Fruit fly (Drosophila melanogaster) whole organism, embryonic: ENCODE measurements around the gene Trm7-32.

ENCODE experiments used
- Asciz ChIP-seq: fragments of 200-800 bp; sonication (Bioruptor generic); optimal IDR thresholded peaks from 2 replicates; lab custom pipeline; 2017; ENCODE audit warnings: missing biosample characterization, mild to moderate bottlenecking, missing genetic modification characterization, missing genetic modification reagents
- CG10321 ChIP-seq: fragments of 200-800 bp; sonication (Bioruptor generic); IDR thresholded peaks from 2 replicates; pipeline ENCODE4 v1.3.6; 2022; ENCODE audit warnings: missing biosample characterization, missing genetic modification characterization
- CG11398 ChIP-seq: fragments of 200-800 bp; sonication (Bioruptor generic); optimal IDR thresholded peaks from 2 replicates; lab custom pipeline; 2016; ENCODE audit warnings: missing biosample characterization, missing genetic modification characterization
- CG11695 ChIP-seq: fragments of 200-800 bp; sonication (Bioruptor generic); IDR thresholded peaks from 3 replicates; pipeline ENCODE4 v1.3.6; 2022; ENCODE audit warnings: missing biosample characterization, missing genetic modification characterization
- CG12744 ChIP-seq: fragments of 200-800 bp; sonication (Bioruptor generic); optimal IDR thresholded peaks from 2 replicates; lab custom pipeline; 2016; ENCODE audit warnings: missing biosample characterization, missing genetic modification characterization
- CG13624 ChIP-seq: fragments of 200-800 bp; sonication (Bioruptor generic); optimal IDR thresholded peaks from 2 replicates; lab custom pipeline; 2016; ENCODE audit warnings: missing biosample characterization, missing genetic modification characterization
- CG14050 ChIP-seq: fragments of 200-800 bp; sonication (Bioruptor generic); IDR thresholded peaks from 3 replicates; pipeline ENCODE4 v1.3.6; 2022; ENCODE audit warnings: missing biosample characterization, missing genetic modification characterization
- CG15011 ChIP-seq: fragments of 200-800 bp; sonication (Bioruptor generic); optimal IDR thresholded peaks from 3 replicates; lab custom pipeline; 2018; ENCODE audit warnings: missing biosample characterization, mild to moderate bottlenecking, missing genetic modification characterization
- CG15269 ChIP-seq: fragments of 200-800 bp; sonication (Bioruptor generic); optimal IDR thresholded peaks from 2 replicates; lab custom pipeline; 2018; ENCODE audit warnings: missing biosample characterization, mild to moderate bottlenecking, missing genetic modification characterization, moderate library complexity
- CG17385 ChIP-seq: fragments of 200-800 bp; sonication (Bioruptor generic); optimal IDR thresholded peaks from 3 replicates; lab custom pipeline; 2018; ENCODE audit warnings: missing biosample characterization, mild to moderate bottlenecking, missing genetic modification characterization
- CG1832 ChIP-seq: fragments of 200-800 bp; sonication (Bioruptor generic); optimal IDR thresholded peaks from 2 replicates; lab custom pipeline; 2017; ENCODE audit warnings: missing biosample characterization, mild to moderate bottlenecking, missing genetic modification characterization, inconsistent platforms
- CG2129 ChIP-seq: fragments of 200-800 bp; sonication (Bioruptor generic); IDR thresholded peaks from 2 replicates; pipeline ENCODE4 v1.3.6; 2022; ENCODE audit warnings: missing biosample characterization, missing genetic modification characterization; ENCODE audit not compliant: partially characterized antibody
- CG2712 ChIP-seq: fragments of 200-800 bp; optimal IDR thresholded peaks from 3 replicates; lab custom pipeline; 2019; ENCODE audit warnings: missing biosample characterization, mild to moderate bottlenecking, missing genetic modification characterization, moderate library complexity
- CG30403 ChIP-seq: fragments of 200-800 bp; sonication (Bioruptor generic); optimal IDR thresholded peaks from 3 replicates; lab custom pipeline; 2016; ENCODE audit warnings: missing biosample characterization, missing genetic modification characterization
- CG3838 ChIP-seq: fragments of 200-800 bp; sonication (Bioruptor generic); optimal IDR thresholded peaks from 3 replicates; lab custom pipeline; 2016; ENCODE audit warnings: missing biosample characterization, missing genetic modification characterization
- CG4424 ChIP-seq: fragments of 200-800 bp; sonication (Bioruptor generic); optimal IDR thresholded peaks from 3 replicates; lab custom pipeline; 2016; ENCODE audit warnings: missing biosample characterization, missing genetic modification characterization
- CG6272 ChIP-seq: fragments of 200-800 bp; sonication (Bioruptor generic); IDR thresholded peaks from 2 replicates; pipeline ENCODE4 v1.3.6; 2022; ENCODE audit warnings: missing biosample characterization, missing genetic modification characterization
- CG6683 ChIP-seq: fragments of 200-800 bp; sonication (Bioruptor generic); optimal IDR thresholded peaks from 2 replicates; lab custom pipeline; 2017; ENCODE audit warnings: missing biosample characterization, mild to moderate bottlenecking, missing genetic modification characterization, missing genetic modification reagents
- CG7271 ChIP-seq: fragments of 200-800 bp; sonication (Bioruptor generic); optimal IDR thresholded peaks from 2 replicates; lab custom pipeline; 2018; ENCODE audit warnings: missing biosample characterization, mild to moderate bottlenecking, missing genetic modification characterization, moderate library complexity
- CG7556 ChIP-seq: fragments of 200-800 bp; sonication (Bioruptor generic); optimal IDR thresholded peaks from 2 replicates; lab custom pipeline; 2017; ENCODE audit warnings: missing biosample characterization, mild to moderate bottlenecking, missing genetic modification characterization
- CG7928 ChIP-seq: fragments of 200-800 bp; sonication (Bioruptor generic); optimal IDR thresholded peaks from 2 replicates; lab custom pipeline; 2017; ENCODE audit warnings: missing biosample characterization, mild to moderate bottlenecking, missing genetic modification characterization
- CG9817 ChIP-seq: fragments of 200-800 bp; sonication (Bioruptor generic); optimal IDR thresholded peaks from 2 replicates; lab custom pipeline; 2018; ENCODE audit warnings: missing biosample characterization, mild to moderate bottlenecking, missing genetic modification characterization, moderate library complexity
- CHES-1-like ChIP-seq: fragments of 200-800 bp; sonication (Bioruptor generic); optimal IDR thresholded peaks from 2 replicates; lab custom pipeline; 2016; ENCODE audit warnings: missing biosample characterization, missing genetic modification characterization
- CTCF ChIP-seq: fragments of 200-800 bp; sonication (Bioruptor generic); optimal IDR thresholded peaks from 2 replicates; lab custom pipeline; 2017; ENCODE audit warnings: missing biosample characterization, mild to moderate bottlenecking, missing genetic modification characterization, moderate library complexity
- Dek ChIP-seq: fragments of 200-800 bp; sonication (Bioruptor generic); optimal IDR thresholded peaks from 3 replicates; lab custom pipeline; 2019; ENCODE audit warnings: missing biosample characterization, mild to moderate bottlenecking, missing genetic modification characterization, moderate library complexity
- Ets65A ChIP-seq: fragments of 200-800 bp; sonication (Bioruptor generic); peaks from one replicate; lab custom pipeline; 2016; ENCODE audit warnings: missing biosample characterization, missing genetic modification characterization
- Ets97D ChIP-seq: fragments of 200-800 bp; sonication (Bioruptor generic); optimal IDR thresholded peaks from 3 replicates; lab custom pipeline; 2016; ENCODE audit warnings: missing biosample characterization, missing genetic modification characterization
- GATAe ChIP-seq: fragments of 200-800 bp; sonication (Bioruptor generic); conservative IDR thresholded peaks from 2 replicates; pipeline ENCODE4 v1.3.6; 2022; ENCODE audit warnings: missing biosample characterization, missing genetic modification characterization
- Gug ChIP-seq: fragments of 200-800 bp; sonication (Bioruptor generic); IDR thresholded peaks from 4 replicates; pipeline ENCODE4 v1.3.6; 2022; ENCODE audit warnings: missing biosample characterization, missing genetic modification characterization
- Hand ChIP-seq: fragments of 200-800 bp; sonication (Bioruptor generic); optimal IDR thresholded peaks from 2 replicates; lab custom pipeline; 2017; ENCODE audit warnings: mild to moderate bottlenecking, missing biosample characterization, missing genetic modification reagents, missing genetic modification characterization
- Hr39 ChIP-seq: fragments of >200 bp; optimal IDR thresholded peaks from 2 replicates; lab custom pipeline; 2017
- Hsf ChIP-seq: fragments of 200-800 bp; sonication (Bioruptor generic); optimal IDR thresholded peaks from 3 replicates; lab custom pipeline; 2016; ENCODE audit warnings: missing biosample characterization, missing genetic modification characterization
- Max ChIP-seq: fragments of 200-800 bp; sonication (Bioruptor generic); optimal IDR thresholded peaks from 2 replicates; lab custom pipeline; 2016; ENCODE audit warnings: missing biosample characterization, mild to moderate bottlenecking, missing genetic modification characterization
- Poxn ChIP-seq: fragments of 200-800 bp; sonication (Bioruptor generic); IDR thresholded peaks from 2 replicates; pipeline ENCODE4 v1.3.6; 2022; ENCODE audit warnings: missing biosample characterization, missing genetic modification characterization
- Sin3A ChIP-seq: fragments of >200 bp; optimal IDR thresholded peaks from 2 replicates; lab custom pipeline; 2018
- Six4 ChIP-seq: fragments of 200-800 bp; sonication (Bioruptor generic); optimal IDR thresholded peaks from 2 replicates; lab custom pipeline; 2016; ENCODE audit warnings: missing biosample characterization, missing genetic modification characterization
- Xbp1 ChIP-seq: fragments of 200-800 bp; sonication (Bioruptor generic); optimal IDR thresholded peaks from 3 replicates; lab custom pipeline; 2016; ENCODE audit warnings: missing biosample characterization, mild to moderate bottlenecking, missing genetic modification characterization
- aop ChIP-seq: fragments of 200-800 bp; sonication (Bioruptor generic); IDR thresholded peaks from 2 replicates; pipeline ENCODE4 v1.3.6; 2022; ENCODE audit warnings: missing biosample characterization, missing genetic modification characterization
- chinmo ChIP-seq: fragments of 200-800 bp; sonication (Bioruptor generic); IDR thresholded peaks from 4 replicates; pipeline ENCODE4 v1.3.6; 2022; ENCODE audit warnings: missing biosample characterization, missing genetic modification characterization; ENCODE audit not compliant: partially characterized antibody
- crc ChIP-seq: fragments of 200-800 bp; sonication (Bioruptor generic); optimal IDR thresholded peaks from 2 replicates; lab custom pipeline; 2016; ENCODE audit warnings: missing biosample characterization, missing genetic modification characterization
- danr ChIP-seq: fragments of 200-800 bp; sonication (Bioruptor generic); IDR thresholded peaks from 2 replicates; pipeline ENCODE4 v1.3.6; 2022; ENCODE audit warnings: missing biosample characterization, missing genetic modification characterization
- fd102C ChIP-seq: fragments of 200-800 bp; sonication (Bioruptor generic); optimal IDR thresholded peaks from 2 replicates; lab custom pipeline; 2018; ENCODE audit warnings: missing biosample characterization, mild to moderate bottlenecking, missing genetic modification characterization, moderate library complexity
- gsb-n ChIP-seq: fragments of 200-800 bp; sonication (Bioruptor generic); optimal IDR thresholded peaks from 3 replicates; lab custom pipeline; 2018; ENCODE audit warnings: missing biosample characterization, mild to moderate bottlenecking, missing genetic modification characterization
- kah ChIP-seq: fragments of 200-800 bp; sonication (Bioruptor generic); optimal IDR thresholded peaks from 2 replicates; lab custom pipeline; 2018; ENCODE audit warnings: missing biosample characterization, mild to moderate bottlenecking, missing genetic modification characterization
- mirr ChIP-seq: fragments of 200-800 bp; sonication (Bioruptor generic); optimal IDR thresholded peaks from 3 replicates; lab custom pipeline; 2018; ENCODE audit warnings: missing biosample characterization, mild to moderate bottlenecking, missing genetic modification characterization
- nerfin-2 ChIP-seq: fragments of 200-800 bp; sonication (Bioruptor generic); IDR thresholded peaks from 2 replicates; pipeline ENCODE4 v1.3.6; 2022; ENCODE audit warnings: missing biosample characterization, missing genetic modification characterization; ENCODE audit not compliant: partially characterized antibody
- nmo ChIP-seq: fragments of 200-800 bp; sonication (Bioruptor generic); optimal IDR thresholded peaks from 2 replicates; lab custom pipeline; 2018; ENCODE audit warnings: missing biosample characterization, mild to moderate bottlenecking, missing genetic modification characterization, moderate library complexity
- oc ChIP-seq: fragments of 200-800 bp; sonication (Bioruptor generic); optimal IDR thresholded peaks from 2 replicates; lab custom pipeline; 2018; ENCODE audit warnings: missing biosample characterization, mild to moderate bottlenecking, missing genetic modification characterization, moderate library complexity
- pnt ChIP-seq: fragments of 200-800 bp; sonication (Bioruptor generic); optimal IDR thresholded peaks from 3 replicates; lab custom pipeline; 2016; ENCODE audit warnings: missing biosample characterization, missing genetic modification characterization
- sens ChIP-seq: fragments of 200-800 bp; sonication (Bioruptor generic); peaks from one replicate; lab custom pipeline; 2016; ENCODE audit warnings: missing biosample characterization, missing genetic modification characterization
- tgo ChIP-seq: fragments of 200-800 bp; sonication (Bioruptor generic); IDR thresholded peaks from 3 replicates; pipeline ENCODE4 v1.3.6; 2022; ENCODE audit warnings: missing biosample characterization, missing genetic modification characterization
- usp ChIP-seq: fragments of >200 bp; optimal IDR thresholded peaks from 2 replicates; lab custom pipeline; 2017; ENCODE audit warnings: missing biosample characterization, missing genetic modification characterization
- wor ChIP-seq: fragments of 200-800 bp; sonication (Bioruptor generic); IDR thresholded peaks from 2 replicates; pipeline ENCODE4 v1.3.6; 2022; ENCODE audit warnings: missing biosample characterization, missing genetic modification characterization

Gene Trm7-32

dm6 chr3R:17060244-17060664, 19.8 kb downstream of the Trm7-32 start (continued):
- peak; percentile 56 for TF ChIP-seq Max
- TF ChIP-seq tgo (GFP tag; lab: Robert Waterston, UW) = no peak
- peak; percentile 67 for TF ChIP-seq CG4424 (GFP tag; lab: Kevin White, UChicago)
- TF ChIP-seq CG15269 = peak; percentile 39
- no peak for TF ChIP-seq CG15011
- peak; percentile 73 for TF ChIP-seq CG30403 (GFP tag; lab: Kevin White, UChicago)
- no peak for TF ChIP-seq CG3838 (GFP tag; lab: Kevin White, UChicago)
- peak; percentile 69 for TF ChIP-seq Asciz
- peak; percentile 47 for TF ChIP-seq Six4 (GFP tag; lab: Kevin White, UChicago)
- no peak for TF ChIP-seq CG10321 (GFP tag; lab: Robert Waterston, UW)
- TF ChIP-seq Ets97D (GFP tag; lab: Kevin White, UChicago) = no peak
- TF ChIP-seq CG11695 (GFP tag; lab: Robert Waterston, UW) = no peak
- TF ChIP-seq Hr39 (lab: Kevin White, UChicago) = no peak
- TF ChIP-seq CHES-1-like (GFP tag; lab: Kevin White, UChicago) = peak; percentile 19
- peak; percentile 50 for TF ChIP-seq CG17385
- TF ChIP-seq fd102C (GFP tag; lab: Kevin White, UChicago) = no peak
- no peak for TF ChIP-seq GATAe (GFP tag; lab: Robert Waterston, UW)
- TF ChIP-seq Ets65A (GFP tag; lab: Kevin White, UChicago) = peak; percentile 83
- peak; percentile 94 for TF ChIP-seq sens
- TF ChIP-seq Hsf (GFP tag; lab: Kevin White, UChicago) = peak; percentile 33
- TF ChIP-seq CG7556 = peak; percentile 79
- TF ChIP-seq pnt (GFP tag; lab: Kevin White, UChicago) = peak; percentile 10
- no peak for TF ChIP-seq CG1832
- peak; percentile 32 for TF ChIP-seq gsb-n (tag; lab: Kevin White, UChicago)
- no peak for TF ChIP-seq danr (GFP tag; lab: Robert Waterston, UW)
- TF ChIP-seq Sin3A (lab: Kevin White, UChicago) = no peak
- TF ChIP-seq CG6683 (GFP tag; lab: Kevin White, UChicago) = no peak
- TF ChIP-seq usp (GFP tag; lab: Kevin White, UChicago) = no peak
- TF ChIP-seq CG7271 = no peak
- TF ChIP-seq CG11398 (GFP tag; lab: Kevin White, UChicago) = peak; percentile 42
- TF ChIP-seq chinmo = no peak
- TF ChIP-seq kah (GFP tag; lab: Kevin White, UChicago) = no peak
- TF ChIP-seq wor = peak; percentile 49; the same call in 1 of the 2 replicates
- TF ChIP-seq CG2712 (tag; lab: Kevin White, UChicago) = peak; percentile 63
- no peak for TF ChIP-seq CG2129
- no peak for TF ChIP-seq Hand (GFP tag; lab: Kevin White, UChicago)
- no peak for TF ChIP-seq aop (GFP tag; lab: Robert Waterston, UW)
- no peak for TF ChIP-seq CG13624 (GFP tag; lab: Kevin White, UChicago)
- no peak for TF ChIP-seq CG14050 (GFP tag; lab: Robert Waterston, UW)
- no peak for TF ChIP-seq CG6272 (GFP tag; lab: Robert Waterston, UW)
- no peak for TF ChIP-seq mirr (GFP tag; lab: Kevin White, UChicago)
- no peak for TF ChIP-seq CG7928 (GFP tag; lab: Kevin White, UChicago)
- TF ChIP-seq crc (GFP tag; lab: Kevin White, UChicago) = no peak
- no peak for TF ChIP-seq Poxn (GFP tag; lab: Robert Waterston, UW)
- TF ChIP-seq Dek (tag; lab: Kevin White, UChicago) = peak; percentile 19
- peak; percentile 15 for TF ChIP-seq CG12744
- no peak for TF ChIP-seq Gug (GFP tag; lab: Robert Waterston, UW)
- peak; percentile 73 for TF ChIP-seq nmo (GFP tag; lab: Kevin White, UChicago)
- TF ChIP-seq oc (tag; lab: Kevin White, UChicago) = no peak
- TF ChIP-seq nerfin-2 (GFP tag; lab: Robert Waterston, UW) = no peak
- no peak for TF ChIP-seq CTCF
- peak; percentile 53 for TF ChIP-seq Xbp1 (GFP tag; lab: Kevin White, UChicago)
- TF ChIP-seq CG9817 = peak; percentile 3
